Worm (Caenorhabditis elegans) whole organism, L3 larva: ENCODE measurements around the gene Y25C1A.8.

ENCODE experiments used
- ceh-82 ChIP-seq: fragments of 150-350 bp; optimal IDR thresholded peaks from 2 replicates; lab custom pipeline; 2014; ENCODE audit warnings: missing biosample characterization, missing genetic modification characterization
- egl-27 ChIP-seq: sonication (generic microtip); optimal IDR thresholded peaks from 4 replicates; lab custom pipeline; 2017; ENCODE audit warnings: missing biosample characterization, missing genetic modification reagents, missing genetic modification characterization
- elt-1 ChIP-seq: fragments of 150-350 bp; optimal IDR thresholded peaks from 2 replicates; lab custom pipeline; 2014; ENCODE audit warnings: missing biosample characterization, missing genetic modification characterization
- lsy-12 ChIP-seq: sonication (generic microtip); optimal IDR thresholded peaks from 2 replicates; lab custom pipeline; 2016; ENCODE audit warnings: mild to moderate bottlenecking, missing genetic modification characterization, missing compliant biosample characterization
- nhr-11 ChIP-seq: fragments of 150-350 bp; optimal IDR thresholded peaks from 2 replicates; lab custom pipeline; 2014; ENCODE audit warnings: missing biosample characterization, missing genetic modification characterization
- nhr-28 ChIP-seq: fragments of 150-350 bp; optimal IDR thresholded peaks from 2 replicates; lab custom pipeline; 2014; ENCODE audit warnings: missing biosample characterization, missing genetic modification characterization
- pha-4 ChIP-seq: fragments of 150-350 bp; optimal IDR thresholded peaks from 2 replicates; lab custom pipeline; 2014; ENCODE audit warnings: missing biosample characterization, missing genetic modification reagents, missing genetic modification characterization
- pqm-1 ChIP-seq: fragments of 150-350 bp; optimal IDR thresholded peaks from 2 replicates; lab custom pipeline; 2017; ENCODE audit warnings: missing biosample characterization, missing genetic modification characterization, inconsistent platforms
- tbx-2 ChIP-seq: sonication (generic microtip); optimal IDR thresholded peaks from 2 replicates; lab custom pipeline; 2016; ENCODE audit warnings: mild to moderate bottlenecking, missing genetic modification characterization, missing compliant biosample characterization
- ztf-11 ChIP-seq: fragments of 150-350 bp; optimal IDR thresholded peaks from 2 replicates; lab custom pipeline; 2014; ENCODE audit warnings: missing biosample characterization, missing genetic modification characterization

DNA sequence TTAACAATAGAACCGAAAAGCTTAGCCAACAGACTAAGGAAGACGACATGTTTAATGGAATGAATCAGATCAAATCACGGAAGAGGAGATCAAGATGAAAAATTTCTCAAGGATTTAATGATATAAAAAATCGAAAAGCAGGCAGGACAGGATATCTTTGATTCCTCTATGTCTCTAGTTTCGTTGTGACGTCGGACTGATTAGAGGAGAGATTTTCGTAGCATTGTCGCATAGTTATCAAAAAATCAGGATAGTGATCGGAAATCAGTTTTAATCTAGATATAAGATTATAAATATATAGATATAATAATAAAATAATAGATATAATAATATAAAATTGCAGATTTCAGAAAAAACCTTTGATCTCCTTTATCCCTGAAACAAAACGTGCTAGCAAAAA lies 33.4 kb downstream of the Y25C1A.8 start, which contains the start of gene B0454.8:
- TF ChIP-seq elt-1: no peak
- TF ChIP-seq pha-4: no peak
- TF ChIP-seq nhr-11 (tag; lab: Kevin White, UChicago): no peak
- no peak for TF ChIP-seq lsy-12
- TF ChIP-seq nhr-28 (tag; lab: Kevin White, UChicago): no peak
- no peak for TF ChIP-seq pqm-1
- no peak for TF ChIP-seq ceh-82
- no peak for TF ChIP-seq egl-27 (tag; lab: Kevin White, UChicago)
- no peak for TF ChIP-seq tbx-2 (tag; lab: Kevin White, UChicago)
- TF ChIP-seq ztf-11 (tag; lab: Kevin White, UChicago): no peak
